Worm (Caenorhabditis elegans) whole organism, late embryonic: Measurements from ENCODE around the gene K07F5.8.

Experiments
- C08G9.2 ChIP-seq: sonication (generic microtip); optimal IDR thresholded peaks from 2 replicates; lab custom pipeline; 2016; ENCODE audit warnings: mild to moderate bottlenecking, missing genetic modification characterization, moderate library complexity, missing compliant biosample characterization
- C38D4.7 ChIP-seq: fragments of 200-800 bp; sonication (Bioruptor generic); optimal IDR thresholded peaks from 2 replicates; lab custom pipeline; 2018; ENCODE audit warnings: mild to moderate bottlenecking, missing genetic modification characterization, moderate library complexity, missing compliant biosample characterization
- F13H6.1 ChIP-seq: sonication (generic microtip); optimal IDR thresholded peaks from 2 replicates; lab custom pipeline; 2016; ENCODE audit warnings: missing genetic modification characterization, missing compliant biosample characterization
- K02D7.2 ChIP-seq: sonication (generic microtip); optimal IDR thresholded peaks from 2 replicates; lab custom pipeline; 2017; ENCODE audit warnings: mild to moderate bottlenecking, missing genetic modification characterization, missing compliant biosample characterization
- T23F11.4 ChIP-seq: fragments of 200-800 bp; sonication (Bioruptor generic); optimal IDR thresholded peaks from 2 replicates; lab custom pipeline; 2018; ENCODE audit warnings: mild to moderate bottlenecking, missing genetic modification characterization, missing compliant biosample characterization
- ahr-1 ChIP-seq: sonication (generic microtip); optimal IDR thresholded peaks from 2 replicates; lab custom pipeline; 2016; ENCODE audit warnings: missing genetic modification characterization, missing compliant biosample characterization
- ceh-14 ChIP-seq: sonication (generic microtip); optimal IDR thresholded peaks from 2 replicates; lab custom pipeline; 2016; ENCODE audit warnings: missing genotype, missing genetic modification characterization, missing compliant biosample characterization
- ceh-19 ChIP-seq: fragments of 200-800 bp; sonication (Bioruptor generic); optimal IDR thresholded peaks from 2 replicates; lab custom pipeline; 2018; ENCODE audit warnings: mild to moderate bottlenecking, missing genetic modification characterization, missing compliant biosample characterization
- ceh-22 ChIP-seq: sonication (generic microtip); optimal IDR thresholded peaks from 2 replicates; lab custom pipeline; 2017; ENCODE audit warnings: missing biosample characterization, missing genetic modification characterization
- ceh-24 ChIP-seq: sonication (generic microtip); optimal IDR thresholded peaks from 2 replicates; lab custom pipeline; 2016; ENCODE audit warnings: mild to moderate bottlenecking, missing genetic modification characterization, missing compliant biosample characterization
- ceh-45 ChIP-seq: fragments of 200-800 bp; sonication (Bioruptor generic); IDR thresholded peaks from 2 replicates; pipeline ENCODE4 v1.3.6; 2022; ENCODE audit warnings: missing genetic modification reagents, missing genetic modification characterization, missing compliant biosample characterization
- ceh-48 ChIP-seq: sonication (generic microtip); optimal IDR thresholded peaks from 2 replicates; lab custom pipeline; 2016; ENCODE audit warnings: missing genetic modification characterization, inconsistent platforms, missing compliant biosample characterization
- ceh-9 ChIP-seq: sonication (generic microtip); optimal IDR thresholded peaks from 2 replicates; lab custom pipeline; 2016; ENCODE audit warnings: mild to moderate bottlenecking, missing genetic modification characterization, inconsistent platforms, missing compliant biosample characterization
- dmd-4 ChIP-seq: sonication (generic microtip); optimal IDR thresholded peaks from 2 replicates; lab custom pipeline; 2016; ENCODE audit warnings: borderline replicate concordance, missing genetic modification characterization, missing compliant biosample characterization
- elt-2 ChIP-seq: sonication (generic microtip); optimal IDR thresholded peaks from 2 replicates; lab custom pipeline; 2016; ENCODE audit warnings: missing genetic modification reagents, missing genetic modification characterization, missing compliant biosample characterization
- fax-1 ChIP-seq: sonication (generic microtip); optimal IDR thresholded peaks from 2 replicates; lab custom pipeline; 2016; ENCODE audit warnings: missing genotype, missing genetic modification characterization, missing compliant biosample characterization
- fkh-10 ChIP-seq: fragments of 150-350 bp; optimal IDR thresholded peaks from 2 replicates; lab custom pipeline; 2014; ENCODE audit warnings: missing biosample characterization, missing genetic modification reagents, missing genetic modification characterization
- gmeb-2 ChIP-seq: sonication (generic microtip); optimal IDR thresholded peaks from 2 replicates; lab custom pipeline; 2016; ENCODE audit warnings: missing genetic modification characterization, inconsistent platforms, missing compliant biosample characterization
- hlh-13 ChIP-seq: fragments of 200-800 bp; sonication (Bioruptor generic); optimal IDR thresholded peaks from 2 replicates; lab custom pipeline; 2018; ENCODE audit warnings: mild to moderate bottlenecking, missing genetic modification characterization, missing compliant biosample characterization
- hlh-6 ChIP-seq: sonication (generic microtip); optimal IDR thresholded peaks from 2 replicates; lab custom pipeline; 2016; ENCODE audit warnings: missing genotype, missing genetic modification characterization, missing compliant biosample characterization
- hlh-8 ChIP-seq: sonication (generic microtip); optimal IDR thresholded peaks from 2 replicates; lab custom pipeline; 2016; ENCODE audit warnings: missing genotype, missing genetic modification characterization, missing compliant biosample characterization
- lim-6 ChIP-seq: sonication (generic microtip); optimal IDR thresholded peaks from 2 replicates; lab custom pipeline; 2016; ENCODE audit warnings: missing genetic modification characterization, missing compliant biosample characterization
- madf-2 ChIP-seq: sonication (generic microtip); optimal IDR thresholded peaks from 2 replicates; lab custom pipeline; 2017; ENCODE audit warnings: missing genetic modification characterization, missing compliant biosample characterization
- nfya-1 ChIP-seq: sonication (generic microtip); optimal IDR thresholded peaks from 2 replicates; lab custom pipeline; 2017; ENCODE audit warnings: missing genetic modification characterization, mild to moderate bottlenecking, missing compliant biosample characterization, antibody characterized with exemption, moderate library complexity
- nhr-11 ChIP-seq: fragments of 150-350 bp; optimal IDR thresholded peaks from 2 replicates; lab custom pipeline; 2014; ENCODE audit warnings: missing biosample characterization, missing genetic modification characterization
- nhr-232 ChIP-seq: sonication (generic microtip); optimal IDR thresholded peaks from 2 replicates; lab custom pipeline; 2016; ENCODE audit warnings: missing genetic modification characterization, missing compliant biosample characterization
- pag-3 ChIP-seq: sonication (generic microtip); optimal IDR thresholded peaks from 2 replicates; lab custom pipeline; 2016; ENCODE audit warnings: missing compliant biosample characterization, missing genetic modification characterization, borderline replicate concordance
- pax-1 ChIP-seq: fragments of 150-350 bp; optimal IDR thresholded peaks from 2 replicates; lab custom pipeline; 2014; ENCODE audit warnings: missing biosample characterization, missing genetic modification characterization
- pha-4 ChIP-seq: fragments of 150-350 bp; optimal IDR thresholded peaks from 2 replicates; lab custom pipeline; 2018; ENCODE audit warnings: missing biosample characterization, missing genetic modification reagents, missing genetic modification characterization
- pqm-1 ChIP-seq: sonication (generic microtip); optimal IDR thresholded peaks from 2 replicates; lab custom pipeline; 2016; ENCODE audit warnings: missing genetic modification characterization, missing compliant biosample characterization
- ref-2 ChIP-seq: sonication (generic microtip); optimal IDR thresholded peaks from 2 replicates; lab custom pipeline; 2016; ENCODE audit warnings: missing genetic modification characterization, missing compliant biosample characterization
- rnt-1 ChIP-seq: sonication (generic microtip); optimal IDR thresholded peaks from 2 replicates; lab custom pipeline; 2016; ENCODE audit warnings: missing genetic modification characterization, missing compliant biosample characterization
- sdc-2 ChIP-seq: sonication (generic microtip); optimal IDR thresholded peaks from 2 replicates; lab custom pipeline; 2016; ENCODE audit warnings: missing genotype, missing genetic modification characterization, missing compliant biosample characterization
- sox-2 ChIP-seq: fragments of 200-800 bp; sonication (Bioruptor generic); IDR thresholded peaks from 2 replicates; pipeline ENCODE4 v1.3.6; 2022; ENCODE audit warnings: missing genetic modification reagents, missing genetic modification characterization, missing compliant biosample characterization
- tbx-7 ChIP-seq: sonication (generic microtip); optimal IDR thresholded peaks from 2 replicates; lab custom pipeline; 2016; ENCODE audit warnings: missing genotype, missing genetic modification characterization, missing compliant biosample characterization
- ttx-3 ChIP-seq: sonication (generic microtip); optimal IDR thresholded peaks from 2 replicates; lab custom pipeline; 2016; ENCODE audit warnings: missing genetic modification reagents, missing genetic modification characterization, missing compliant biosample characterization
- unc-86 ChIP-seq: sonication (generic microtip); optimal IDR thresholded peaks from 2 replicates; lab custom pipeline; 2016; ENCODE audit warnings: missing genetic modification characterization, missing compliant biosample characterization
- zip-5 ChIP-seq: sonication (generic microtip); optimal IDR thresholded peaks from 2 replicates; lab custom pipeline; 2016; ENCODE audit warnings: missing genetic modification characterization, missing compliant biosample characterization
- ztf-16 ChIP-seq: sonication (generic microtip); optimal IDR thresholded peaks from 2 replicates; lab custom pipeline; 2017; ENCODE audit warnings: missing genetic modification characterization, missing compliant biosample characterization

Gene K07F5.8

ce11 chrIV:9872786-9873185 lies 23.3 kb upstream of the K07F5.8 start:
- no peak for TF ChIP-seq unc-86 (tag; lab: Kevin White, UChicago)

ce11 chrIV:9872210-9872609 lies 22.7 kb upstream of the K07F5.8 start:
- TF ChIP-seq pqm-1: no peak
- no peak for TF ChIP-seq rnt-1 (tag; lab: Kevin White, UChicago)
- TF ChIP-seq madf-2 (tag; lab: Kevin White, UChicago): no peak
- no peak for TF ChIP-seq dmd-4 (tag; lab: Kevin White, UChicago)
- no peak for TF ChIP-seq zip-5 (tag; lab: Kevin White, UChicago)
- TF ChIP-seq ceh-22 (tag; lab: Kevin White, UChicago): no peak
- no peak for TF ChIP-seq fkh-10 (GFP tag; lab: Kevin White, UChicago)
- no peak for TF ChIP-seq tbx-7 (tag; lab: Kevin White, UChicago)
- no peak for TF ChIP-seq ceh-19 (GFP tag; lab: Kevin White, UChicago)
- no peak for TF ChIP-seq nhr-11 (tag; lab: Kevin White, UChicago)
- no peak for TF ChIP-seq pax-1 (tag; lab: Kevin White, UChicago)
- TF ChIP-seq fax-1: no peak
- TF ChIP-seq lim-6 (tag; lab: Kevin White, UChicago): no peak
- no peak for TF ChIP-seq F13H6.1
- TF ChIP-seq ceh-24 (tag; lab: Kevin White, UChicago): no peak
- no peak for TF ChIP-seq elt-2 (tag; lab: Kevin White, UChicago)
- TF ChIP-seq ceh-48 (tag; lab: Kevin White, UChicago): no peak

ce11 chrIV:9869344-9869743 lies 19.8 kb upstream of the K07F5.8 start:
- TF ChIP-seq nhr-232 (tag; lab: Kevin White, UChicago) (no peak), ztf-16 (no peak), elt-2 (tag; lab: Kevin White, UChicago) (no peak), ceh-22 (tag; lab: Kevin White, UChicago) (no peak), ceh-45 (GFP tag; lab: Robert Waterston, UW) (no peak), hlh-6 (tag; lab: Kevin White, UChicago) (no peak), ref-2 (tag; lab: Kevin White, UChicago) (no peak), K02D7.2 (tag; lab: Kevin White, UChicago) (no peak), dmd-4 (tag; lab: Kevin White, UChicago) (no peak), unc-86 (tag; lab: Kevin White, UChicago) (no peak), hlh-13 (GFP tag; lab: Kevin White, UChicago) (no peak), C08G9.2 (tag; lab: Kevin White, UChicago) (no peak), sox-2 (no peak), sdc-2 (no peak), ahr-1 (tag; lab: Kevin White, UChicago) (no peak), hlh-8 (tag; lab: Kevin White, UChicago) (no peak), pha-4 (tag; lab: Kevin White, UChicago) (no peak), nfya-1 (no peak)
- TF ChIP-seq, all 69 proteins: peak for 0

DNA sequence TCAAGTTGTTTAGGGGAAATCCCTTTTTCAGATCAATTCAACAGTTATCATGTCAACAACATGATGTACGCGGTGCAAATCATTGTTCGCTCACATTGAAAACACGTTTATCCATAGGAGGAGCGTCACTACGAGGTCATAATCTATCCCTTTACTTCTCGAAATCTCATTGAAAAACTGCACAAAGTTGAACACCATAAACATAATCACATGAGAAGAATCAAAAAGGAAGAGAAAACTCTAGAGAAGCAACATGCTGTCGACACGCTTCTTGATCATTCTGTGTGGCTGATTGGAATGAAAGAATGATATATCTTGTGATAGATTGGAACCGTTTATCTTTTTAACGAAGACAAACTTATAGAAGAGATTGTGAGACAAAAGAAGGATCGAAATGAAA lies 18.4 kb upstream of the K07F5.8 start:
- no peak for TF ChIP-seq sdc-2
- no peak for TF ChIP-seq ceh-24 (tag; lab: Kevin White, UChicago)
- no peak for TF ChIP-seq C38D4.7 (GFP tag; lab: Kevin White, UChicago)
- no peak for TF ChIP-seq zip-5 (tag; lab: Kevin White, UChicago)
- no peak for TF ChIP-seq T23F11.4 (GFP tag; lab: Kevin White, UChicago)
- TF ChIP-seq gmeb-2 (tag; lab: Kevin White, UChicago): no peak
- TF ChIP-seq C08G9.2 (tag; lab: Kevin White, UChicago): no peak
- TF ChIP-seq ceh-14: no peak
- no peak for TF ChIP-seq pha-4 (tag; lab: Kevin White, UChicago)
- TF ChIP-seq pag-3 (tag; lab: Kevin White, UChicago): no peak
- no peak for TF ChIP-seq ceh-19 (GFP tag; lab: Kevin White, UChicago)
- no peak for TF ChIP-seq ttx-3
- no peak for TF ChIP-seq ceh-9
- TF ChIP-seq ztf-16: no peak
